Worm (Caenorhabditis elegans): ENCODE results near the gene dct-16.

- TF ChIP-seq pha-4 (tag; optimal IDR thresholded peaks at IDR 0.05) (no peak), F13H6.1 (tag; optimal IDR thresholded peaks at IDR 0.05) (no peak), ets-4 (tag; optimal IDR thresholded peaks at IDR 0.05) (no peak), pqm-1 (tag; optimal IDR thresholded peaks at IDR 0.05) (no peak), T23F11.4 (GFP tag; optimal IDR thresholded peaks at IDR 0.05) (no peak), pros-1 (tag; optimal IDR thresholded peaks at IDR 0.05) (no peak), sox-4 (tag; optimal IDR thresholded peaks at IDR 0.05) (no peak), unc-55 (GFP tag; optimal IDR thresholded peaks at IDR 0.05) (no peak), zip-5 (tag; optimal IDR thresholded peaks at IDR 0.05) (no peak), dve-1 (tag; optimal IDR thresholded peaks at IDR 0.05) (no peak), ama-1 (optimal IDR thresholded peaks at IDR 0.05) (no peak), fkh-10 (GFP tag; optimal IDR thresholded peaks at IDR 0.05) (no peak), C08G9.2 (tag; optimal IDR thresholded peaks at IDR 0.05) (no peak), unc-42 (tag; optimal IDR thresholded peaks at IDR 0.05) (no peak)
These were observed 6.5 kb downstream of the dct-16 start, which contains the start of gene srbc-79 for ce11 chrV:20492385-20492784.

Measured in whole organism, late embryonic.